Worm (Caenorhabditis elegans) whole organism, young adult: ENCODE data around the gene C17G10.13.
A peak's percentile ranks its signal among the peaks of the same experiment; 100 is the strongest.

Experiments
- B0261.1 ChIP-seq: sonication (generic microtip); optimal IDR thresholded peaks from 2 replicates; lab custom pipeline; 2016; ENCODE audit warnings: mild to moderate bottlenecking, missing genetic modification characterization, moderate library complexity, missing compliant biosample characterization
- D2030.7 ChIP-seq: fragments of 200-800 bp; sonication (Bioruptor generic); IDR thresholded peaks from 2 replicates; pipeline ENCODE4 v1.3.6; 2022; ENCODE audit warnings: missing genetic modification reagents, missing genetic modification characterization, missing compliant biosample characterization
- F39B2.1 ChIP-seq: fragments of 200-800 bp; sonication (Bioruptor generic); IDR thresholded peaks from 2 replicates; pipeline ENCODE4 v1.3.6; 2022; ENCODE audit warnings: missing genetic modification reagents, missing genetic modification characterization, missing compliant biosample characterization
- F49E8.2 ChIP-seq: sonication (generic microtip); optimal IDR thresholded peaks from 3 replicates; lab custom pipeline; 2017; ENCODE audit warnings: missing genetic modification characterization, mild to moderate bottlenecking, missing compliant biosample characterization, antibody characterized with exemption, moderate library complexity; ENCODE audit not compliant: insufficient read depth
- F52B5.7 ChIP-seq: sonication (generic microtip); optimal IDR thresholded peaks from 2 replicates; lab custom pipeline; 2016; ENCODE audit warnings: mild to moderate bottlenecking, missing genetic modification characterization, missing compliant biosample characterization
- F57A8.1 ChIP-seq: fragments of 200-800 bp; sonication (Bioruptor generic); optimal IDR thresholded peaks from 2 replicates; lab custom pipeline; 2018; ENCODE audit warnings: mild to moderate bottlenecking, missing genetic modification characterization, moderate library complexity, missing compliant biosample characterization
- F57C9.4 ChIP-seq: sonication (generic microtip); optimal IDR thresholded peaks from 2 replicates; lab custom pipeline; 2017; ENCODE audit warnings: mild to moderate bottlenecking, missing genetic modification characterization, missing compliant biosample characterization
- K11D2.4 ChIP-seq: fragments of 200-800 bp; sonication (Bioruptor generic); IDR thresholded peaks from 2 replicates; pipeline ENCODE4 v1.3.6; 2022; ENCODE audit warnings: missing genetic modification reagents, missing genetic modification characterization, missing compliant biosample characterization
- Y53G8AR.9 ChIP-seq: fragments of 200-800 bp; sonication (Bioruptor generic); conservative IDR thresholded peaks from 2 replicates; pipeline ENCODE4 v1.3.6; 2022; ENCODE audit warnings: missing genetic modification reagents, missing genetic modification characterization, missing compliant biosample characterization
- ZK185.1 ChIP-seq: sonication (generic microtip); optimal IDR thresholded peaks from 2 replicates; lab custom pipeline; 2016; ENCODE audit warnings: mild to moderate bottlenecking, missing genetic modification characterization, missing compliant biosample characterization; ENCODE audit not compliant: poor library complexity, severe bottlenecking
- aptf-3 ChIP-seq: fragments of 200-800 bp; sonication (Bioruptor generic); IDR thresholded peaks from 2 replicates; pipeline ENCODE4 v1.3.6; 2022; ENCODE audit warnings: missing genetic modification characterization, missing compliant biosample characterization
- atf-7 ChIP-seq: sonication (generic microtip); optimal IDR thresholded peaks from 2 replicates; lab custom pipeline; 2017; ENCODE audit warnings: mild to moderate bottlenecking, missing genetic modification characterization, missing compliant biosample characterization
- bed-1 ChIP-seq: fragments of 200-800 bp; sonication (Bioruptor generic); IDR thresholded peaks from 2 replicates; pipeline ENCODE4 v1.3.6; 2022; ENCODE audit warnings: missing genetic modification reagents, missing genetic modification characterization, missing compliant biosample characterization
- cebp-2 ChIP-seq: fragments of 200-800 bp; sonication (Bioruptor generic); IDR thresholded peaks from 2 replicates; pipeline ENCODE4 v1.3.6; 2022; ENCODE audit warnings: missing genetic modification characterization, missing compliant biosample characterization
- ceh-27 ChIP-seq: fragments of 200-800 bp; sonication (Bioruptor generic); optimal IDR thresholded peaks from 2 replicates; lab custom pipeline; 2018; ENCODE audit warnings: mild to moderate bottlenecking, missing genetic modification characterization, moderate library complexity, missing compliant biosample characterization
- ceh-79 ChIP-seq: sonication (generic microtip); optimal IDR thresholded peaks from 2 replicates; lab custom pipeline; 2017; ENCODE audit warnings: mild to moderate bottlenecking, missing genetic modification characterization, missing compliant biosample characterization
- dpl-1 ChIP-seq: fragments of 150-350 bp; optimal IDR thresholded peaks from 2 replicates; lab custom pipeline; 2014; ENCODE audit warnings: missing biosample characterization, missing genetic modification reagents, missing genetic modification characterization
- egl-18 ChIP-seq: fragments of 200-800 bp; sonication (Bioruptor generic); IDR thresholded peaks from 2 replicates; pipeline ENCODE4 v1.3.6; 2022; ENCODE audit warnings: missing genetic modification reagents, missing genetic modification characterization, missing compliant biosample characterization
- egrh-3 ChIP-seq: fragments of 200-800 bp; sonication (Bioruptor generic); IDR thresholded peaks from 2 replicates; pipeline ENCODE4 v1.3.6; 2022; ENCODE audit warnings: missing genetic modification reagents, missing genetic modification characterization, missing compliant biosample characterization
- ekl-4 ChIP-seq: fragments of 200-800 bp; sonication (Bioruptor generic); IDR thresholded peaks from 2 replicates; pipeline ENCODE4 v1.3.6; 2022; ENCODE audit warnings: missing genetic modification reagents, missing genetic modification characterization, missing compliant biosample characterization
- hlh-26 ChIP-seq: fragments of 200-800 bp; sonication (Bioruptor generic); conservative IDR thresholded peaks from 2 replicates; pipeline ENCODE4 v1.3.6; 2022; ENCODE audit warnings: missing genetic modification reagents, missing genetic modification characterization, missing compliant biosample characterization
- hrde-1 ChIP-seq: sonication (generic microtip); optimal IDR thresholded peaks from 2 replicates; lab custom pipeline; 2016; ENCODE audit warnings: missing genetic modification characterization, mild to moderate bottlenecking, missing compliant biosample characterization, moderate library complexity, missing genotype, missing genetic modification reagents, borderline replicate concordance
- let-526 ChIP-seq: fragments of 200-800 bp; sonication (Bioruptor generic); IDR thresholded peaks from 2 replicates; pipeline ENCODE4 v1.3.6; 2022; ENCODE audit warnings: missing genetic modification reagents, missing genetic modification characterization, missing compliant biosample characterization
- nfyb-1 ChIP-seq: fragments of 200-800 bp; sonication (Bioruptor generic); IDR thresholded peaks from 2 replicates; pipeline ENCODE4 v1.3.6; 2022; ENCODE audit warnings: missing genetic modification reagents, missing genetic modification characterization, missing compliant biosample characterization
- nhr-120 ChIP-seq: fragments of 200-800 bp; sonication (Bioruptor generic); IDR thresholded peaks from 2 replicates; pipeline ENCODE4 v1.3.6; 2022; ENCODE audit warnings: missing genetic modification characterization, missing compliant biosample characterization
- nhr-179 ChIP-seq: sonication (generic microtip); optimal IDR thresholded peaks from 2 replicates; lab custom pipeline; 2016; ENCODE audit warnings: mild to moderate bottlenecking, missing genetic modification characterization, missing compliant biosample characterization
- nhr-27 ChIP-seq: fragments of 200-800 bp; sonication (Bioruptor generic); optimal IDR thresholded peaks from 2 replicates; lab custom pipeline; 2018; ENCODE audit warnings: mild to moderate bottlenecking, missing genetic modification characterization, moderate library complexity, missing compliant biosample characterization
- nhr-80 ChIP-seq: sonication (generic microtip); optimal IDR thresholded peaks from 2 replicates; lab custom pipeline; 2016; ENCODE audit warnings: missing genetic modification characterization, missing compliant biosample characterization
- pbrm-1 ChIP-seq: fragments of 200-800 bp; sonication (Bioruptor generic); IDR thresholded peaks from 2 replicates; pipeline ENCODE4 v1.3.6; 2022; ENCODE audit warnings: missing genetic modification reagents, missing genetic modification characterization, missing compliant biosample characterization
- repo-1 ChIP-seq: sonication (generic microtip); optimal IDR thresholded peaks from 2 replicates; lab custom pipeline; 2017; ENCODE audit warnings: mild to moderate bottlenecking, missing genetic modification characterization, missing compliant biosample characterization
- rpc-1 ChIP-seq, 2 experiments: fragments of 150-350 bp in 1 of 2; sonication (generic microtip) in 1 of 2; optimal IDR thresholded peaks; 2 replicates each; lab custom pipeline; 2014 to 2018; ENCODE audit warnings: missing biosample characterization in 1 of 2, missing genetic modification characterization in 1 of 2, missing genetic modification reagents in 1 of 2, missing genotype in 1 of 2
- sea-2 ChIP-seq: fragments of 200-800 bp; sonication (Bioruptor generic); IDR thresholded peaks from 2 replicates; pipeline ENCODE4 v1.3.6; 2022; ENCODE audit warnings: missing genetic modification characterization, missing compliant biosample characterization
- snpc-1.1 ChIP-seq: sonication (generic microtip); optimal IDR thresholded peaks from 2 replicates; lab custom pipeline; 2017; ENCODE audit warnings: missing genetic modification characterization, mild to moderate bottlenecking, missing compliant biosample characterization, antibody characterized with exemption, moderate library complexity, missing genotype, missing genetic modification reagents; ENCODE audit not compliant: insufficient read depth
- snpc-3.4 ChIP-seq: sonication (generic microtip); optimal IDR thresholded peaks from 2 replicates; lab custom pipeline; 2017; ENCODE audit warnings: missing genetic modification characterization, mild to moderate bottlenecking, missing compliant biosample characterization, antibody characterized with exemption, moderate library complexity, missing genotype, missing genetic modification reagents
- snpc-4 ChIP-seq, 5 experiments: fragments of 150-350 bp in 1 of 5; sonication (generic microtip) in 4 of 5; optimal IDR thresholded peaks; 2 replicates each; lab custom pipeline; 2014 to 2018; ENCODE audit warnings: missing genetic modification characterization in 5 of 5, missing biosample characterization in 3 of 5, antibody characterized with exemption in 2 of 5, mild to moderate bottlenecking in 2 of 5, missing compliant biosample characterization in 2 of 5, missing genotype in 2 of 5, moderate library complexity in 2 of 5, missing genetic modification reagents in 1 of 5
- tbx-9 ChIP-seq: sonication (generic microtip); optimal IDR thresholded peaks from 2 replicates; lab custom pipeline; 2016; ENCODE audit warnings: borderline replicate concordance, missing genetic modification characterization, inconsistent platforms, missing compliant biosample characterization
- zfh-2 ChIP-seq: fragments of 200-800 bp; sonication (Bioruptor generic); conservative IDR thresholded peaks from 2 replicates; pipeline ENCODE4 v1.3.6; 2022; ENCODE audit warnings: missing genetic modification reagents, missing genetic modification characterization, missing compliant biosample characterization
- ztf-22 ChIP-seq: fragments of 200-800 bp; sonication (Bioruptor generic); optimal IDR thresholded peaks from 2 replicates; lab custom pipeline; 2018; ENCODE audit warnings: mild to moderate bottlenecking, missing genetic modification characterization, moderate library complexity, missing compliant biosample characterization
- ztf-25 ChIP-seq: fragments of 200-800 bp; sonication (Bioruptor generic); IDR thresholded peaks from 2 replicates; pipeline ENCODE4 v1.3.6; 2022; ENCODE audit warnings: missing genetic modification reagents, missing genetic modification characterization, missing compliant biosample characterization
- ztf-26 ChIP-seq: sonication (generic microtip); optimal IDR thresholded peaks from 2 replicates; lab custom pipeline; 2017; ENCODE audit warnings: missing genetic modification characterization, missing compliant biosample characterization

Gene C17G10.13

DNA sequence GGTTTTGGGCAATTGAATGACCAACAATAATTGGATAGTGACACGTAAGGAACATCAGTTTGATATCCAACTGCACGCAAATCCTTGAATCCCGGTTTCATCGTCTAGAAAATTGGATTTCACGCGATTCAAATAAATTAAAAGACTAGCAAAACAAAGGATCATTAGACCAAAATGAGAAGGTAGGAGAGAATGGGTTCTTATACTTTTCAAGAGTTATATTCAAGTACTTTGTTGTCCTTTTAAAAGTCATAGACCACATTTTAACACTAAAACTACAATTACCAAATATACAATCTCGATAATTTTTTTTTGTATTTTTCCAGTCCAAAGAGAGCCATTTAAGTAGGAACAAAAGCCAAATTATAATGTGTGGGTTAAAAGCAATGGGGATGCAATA lies 7.3 kb downstream of the C17G10.13 start, which contains the start of gene T25E4.2:
Gene T25E4.2 (minus strand): TSS at position 101 of the 400 bp plus-strand sequence.
- no peak for TF ChIP-seq K11D2.4
- no peak for TF ChIP-seq nhr-120 (GFP tag; lab: Robert Waterston, UW)
- TF ChIP-seq snpc-3.4 = no peak
- TF ChIP-seq Y53G8AR.9 (GFP tag; lab: Robert Waterston, UW) = no peak
- no peak for TF ChIP-seq ZK185.1 (tag; lab: Kevin White, UChicago)
- TF ChIP-seq tbx-9 (tag; lab: Kevin White, UChicago) = no peak
- no peak for TF ChIP-seq atf-7 (tag; lab: Kevin White, UChicago)
- no peak for TF ChIP-seq ztf-25
- no peak for TF ChIP-seq F57A8.1 (GFP tag; lab: Kevin White, UChicago)
- no peak for TF ChIP-seq nfyb-1 (GFP tag; lab: Robert Waterston, UW)
- TF ChIP-seq egrh-3 = no peak
- no peak for TF ChIP-seq nhr-80 (tag; lab: Kevin White, UChicago)

DNA sequence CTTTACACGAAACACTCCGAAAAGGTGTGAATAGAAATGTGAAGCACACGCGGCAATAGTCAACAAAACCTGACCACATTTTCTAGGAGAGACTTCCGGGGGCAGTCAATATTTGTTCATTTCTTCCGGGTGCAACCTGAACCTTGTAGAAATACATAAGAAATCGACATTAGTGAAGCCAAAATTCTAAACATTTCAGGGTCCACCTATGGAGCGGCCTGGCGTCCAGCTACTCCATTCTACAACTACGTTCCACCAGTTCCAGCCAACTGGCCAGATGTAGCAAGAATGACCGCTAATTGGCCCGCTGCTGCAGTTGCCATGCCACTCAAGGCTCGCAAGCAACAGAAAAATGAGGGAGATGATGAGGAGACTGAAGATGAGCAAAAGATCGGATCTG lies 10.4 kb downstream of the C17G10.13 start:
- TF ChIP-seq nhr-179 (no peak), repo-1 (tag; lab: Kevin White, UChicago) (no peak), bed-1 (GFP tag; lab: Robert Waterston, UW) (0 out of 2 replicates have a peak, but pooled peaks have one; percentile 56), F39B2.1 (GFP tag; lab: Robert Waterston, UW) (no peak), aptf-3 (no peak), nfyb-1 (GFP tag; lab: Robert Waterston, UW) (no peak)
- TF ChIP-seq, all 124 proteins: peak for 1

DNA sequence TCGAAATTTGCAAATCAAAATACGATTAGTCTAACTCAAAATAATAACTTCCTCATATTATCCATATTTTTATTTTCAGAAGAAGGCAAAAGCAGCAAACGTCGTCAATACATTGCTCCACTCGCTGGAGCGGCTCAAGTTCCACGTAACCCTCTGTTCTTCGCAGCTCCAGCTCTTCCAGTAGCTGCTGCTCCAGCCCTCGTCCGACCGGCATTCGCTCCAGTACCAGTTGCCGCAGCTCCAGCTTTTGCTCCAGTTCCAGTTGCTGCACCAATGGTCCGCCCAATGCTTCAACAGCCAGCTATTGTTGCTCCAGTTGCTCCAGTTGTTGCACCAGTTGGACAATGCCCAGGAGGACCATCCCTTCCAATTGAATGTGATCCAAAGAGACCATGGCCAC lies 10.9 kb downstream of the C17G10.13 start:
- TF ChIP-seq D2030.7 (GFP tag; lab: Robert Waterston, UW) (no peak), zfh-2 (GFP tag; lab: Robert Waterston, UW) (peak; percentile 74; the same call in 1 of the 2 replicates), egrh-3 (peak; percentile 76), snpc-1.1 (tag; lab: Kevin White, UChicago) (no peak), hlh-26 (GFP tag; lab: Robert Waterston, UW) (no peak), snpc-3.4 (no peak), ceh-79 (tag; lab: Kevin White, UChicago) (no peak)

DNA sequence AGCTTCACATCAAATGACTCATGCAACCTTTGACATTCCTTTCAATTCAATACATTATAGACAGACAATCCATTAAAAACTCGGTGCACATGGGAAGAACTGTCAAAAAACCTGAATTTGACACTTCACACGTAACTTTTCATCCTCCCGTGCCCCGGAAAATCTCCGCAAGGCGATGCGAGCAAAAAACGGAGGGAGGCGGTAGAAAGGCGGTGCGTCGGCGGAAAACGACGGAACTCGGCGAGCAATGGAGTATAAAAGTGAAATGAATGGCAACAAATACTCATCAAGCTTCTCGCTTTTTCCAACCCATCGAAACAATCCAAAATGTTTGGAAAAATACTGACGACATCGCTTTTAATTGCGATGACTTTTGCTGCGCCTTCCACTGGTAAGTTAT lies 11.6 kb downstream of the C17G10.13 start, which contains the start of gene T25E4.1:
Gene T25E4.1 (plus strand): TSS at position 301 of the 400 bp plus-strand sequence.
- TF ChIP-seq nhr-120 (GFP tag; lab: Robert Waterston, UW) = no peak
- no peak for TF ChIP-seq hrde-1 (tag; lab: Kevin White, UChicago)
- TF ChIP-seq F52B5.7 (tag; lab: Kevin White, UChicago) = no peak
- no peak for TF ChIP-seq snpc-4 (GFP tag; optimal IDR thresholded peaks at IDR 0.05; lab: Kevin White, UChicago)
- no peak for TF ChIP-seq snpc-4 (tag; optimal IDR thresholded peaks at IDR 0.05; lab: Kevin White, UChicago)
- no peak for TF ChIP-seq rpc-1 (optimal IDR thresholded peaks at IDR 0.05; lab: Kevin White, UChicago)
- TF ChIP-seq rpc-1 (tag; optimal IDR thresholded peaks at IDR 0.05; lab: Kevin White, UChicago) = no peak
- no peak for TF ChIP-seq ztf-26 (tag; lab: Kevin White, UChicago)
- no peak for TF ChIP-seq sea-2 (GFP tag; lab: Robert Waterston, UW)
- TF ChIP-seq F49E8.2 (tag; lab: Kevin White, UChicago) = no peak
- TF ChIP-seq B0261.1 = no peak

- TF ChIP-seq nhr-27 (tag; lab: Kevin White, UChicago) (no peak), hrde-1 (tag; lab: Kevin White, UChicago) (no peak), let-526 (GFP tag; lab: Robert Waterston, UW) (no peak), ztf-22 (GFP tag; lab: Kevin White, UChicago) (no peak), cebp-2 (GFP tag; lab: Robert Waterston, UW) (peak; percentile 60; the same call in 1 of the 2 replicates), ekl-4 (peak; percentile 40; the same call in 1 of the 2 replicates), F57C9.4 (tag; lab: Kevin White, UChicago) (no peak), F57A8.1 (GFP tag; lab: Kevin White, UChicago) (no peak), F49E8.2 (tag; lab: Kevin White, UChicago) (no peak), pbrm-1 (GFP tag; lab: Robert Waterston, UW) (no peak), dpl-1 (GFP tag; lab: Kevin White, UChicago) (no peak), nhr-80 (tag; lab: Kevin White, UChicago) (peak; percentile 28), ceh-27 (GFP tag; lab: Kevin White, UChicago) (peak; percentile 50), egl-18 (GFP tag; lab: Robert Waterston, UW) (no peak)
Observed at ce11 chrII:5577060-5577459, 12.5 kb downstream of the C17G10.13 start.
